Worm (Caenorhabditis elegans) whole organism, L1 larva: ENCODE data around the gene K08E4.7.

Source experiments
- blmp-1 ChIP-seq: fragments of 150-350 bp; optimal IDR thresholded peaks from 2 replicates; lab custom pipeline; 2014; ENCODE audit warnings: missing biosample characterization, missing genetic modification characterization
- elt-2 ChIP-seq: sonication (generic microtip); optimal IDR thresholded peaks from 2 replicates; lab custom pipeline; 2016; ENCODE audit warnings: missing genetic modification characterization, mild to moderate bottlenecking, inconsistent platforms, missing compliant biosample characterization, missing genetic modification reagents
- fkh-10 ChIP-seq: sonication (generic microtip); optimal IDR thresholded peaks from 2 replicates; lab custom pipeline; 2017; ENCODE audit warnings: missing biosample characterization, missing genetic modification reagents, missing genetic modification characterization
- jun-1 ChIP-seq: fragments of 150-350 bp; optimal IDR thresholded peaks from 2 replicates; lab custom pipeline; 2014; ENCODE audit warnings: missing biosample characterization, missing genetic modification reagents, missing genetic modification characterization
- lin-13 ChIP-seq: fragments of 150-350 bp; optimal IDR thresholded peaks from 2 replicates; lab custom pipeline; 2014; ENCODE audit warnings: missing biosample characterization, missing genetic modification reagents, missing genetic modification characterization
- nhr-237 ChIP-seq: fragments of 150-350 bp; optimal IDR thresholded peaks from 2 replicates; lab custom pipeline; 2014; ENCODE audit warnings: missing biosample characterization, missing genetic modification characterization
- unc-62 ChIP-seq: fragments of 150-350 bp; optimal IDR thresholded peaks from 2 replicates; lab custom pipeline; 2014; ENCODE audit warnings: missing biosample characterization, missing genetic modification reagents, missing genetic modification characterization
- zip-4 ChIP-seq: fragments of 200-800 bp; sonication (Bioruptor generic); optimal IDR thresholded peaks from 2 replicates; lab custom pipeline; 2018; ENCODE audit warnings: mild to moderate bottlenecking, missing genetic modification characterization, moderate library complexity, missing compliant biosample characterization

- no peak for TF ChIP-seq unc-62 (GFP tag; lab: Kevin White, UChicago)
- TF ChIP-seq blmp-1 (tag; lab: Kevin White, UChicago), result no peak
- TF ChIP-seq zip-4 (GFP tag; lab: Kevin White, UChicago), result no peak
- TF ChIP-seq nhr-237 (tag; lab: Kevin White, UChicago), result no peak
- no peak for TF ChIP-seq elt-2
- TF ChIP-seq jun-1 (tag; lab: Kevin White, UChicago), result no peak
- no peak for TF ChIP-seq lin-13
- TF ChIP-seq fkh-10 (GFP tag; lab: Kevin White, UChicago), result no peak
These were observed 27.8 kb upstream of the K08E4.7 start, which contains the start of gene T12G3.4 for ce11 chrIV:12047552-12048347.
